Fruit fly (Drosophila melanogaster) whole organism, wandering third instar larva: ENCODE data around the gene CG43402.

Experiments used
- Myc ChIP-seq: fragments of >200 bp; optimal IDR thresholded peaks from 2 replicates; lab custom pipeline; 2017
- jim ChIP-seq: fragments of 175-275, 200-325 bp; sonication (Bioruptor generic); optimal IDR thresholded peaks from 2 replicates; lab custom pipeline; 2016; ENCODE audit warnings: missing biosample characterization, mild to moderate bottlenecking, missing genetic modification characterization
- pan ChIP-seq: fragments of >200 bp; optimal IDR thresholded peaks from 2 replicates; lab custom pipeline; 2017

DNA sequence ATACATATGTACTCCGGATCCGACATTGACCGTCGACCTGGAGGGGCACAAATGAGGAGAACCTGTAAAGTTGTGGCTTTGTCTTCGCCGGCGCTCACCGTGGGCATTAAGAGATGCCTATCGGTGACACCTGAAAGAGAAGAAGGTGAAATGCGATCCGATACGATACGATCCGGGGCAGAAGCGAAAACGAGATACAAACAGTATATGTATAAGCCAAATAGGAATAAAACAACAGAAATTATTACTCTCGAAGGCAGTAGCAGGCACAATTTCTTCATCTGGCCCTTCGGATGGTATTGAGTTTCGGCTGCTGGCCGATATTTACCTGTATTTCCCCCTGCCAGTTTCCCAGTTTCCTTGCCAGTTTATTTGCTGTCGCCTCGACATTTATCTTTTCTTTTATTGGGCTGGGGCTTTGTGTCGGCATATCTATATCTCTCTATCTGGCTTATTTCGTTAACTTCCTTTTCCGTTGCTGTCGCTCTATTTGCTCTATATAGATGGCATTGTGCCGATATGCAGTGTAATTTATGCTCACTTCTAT, 21.0 kb downstream of the CG43402 start:
- TF ChIP-seq Myc (lab: Kevin White, UChicago) (no peak), jim (GFP tag; lab: Kevin White, UChicago) (no peak), pan (lab: Kevin White, UChicago) (no peak)
